Worm (Caenorhabditis elegans) whole organism, L4/young adult: ENCODE data around the gene ZC21.10.

Experiments used
- W03F9.2 ChIP-seq: fragments of 150-350 bp; optimal IDR thresholded peaks from 2 replicates; lab custom pipeline; 2014; ENCODE audit warnings: missing biosample characterization, missing genetic modification characterization
- dao-5 ChIP-seq: sonication (generic microtip); optimal IDR thresholded peaks from 2 replicates; lab custom pipeline; 2016; ENCODE audit warnings: missing genotype, missing genetic modification characterization, moderate library complexity, missing compliant biosample characterization
- him-1 ChIP-seq: sonication (generic microtip); optimal IDR thresholded peaks from 2 replicates; lab custom pipeline; 2016; ENCODE audit warnings: missing genotype, missing genetic modification reagents, missing genetic modification characterization, missing compliant biosample characterization

ce11 chrIII:8578381-8578780 lies 48.5 kb downstream of the ZC21.10 start:
- TF ChIP-seq him-1 (tag; lab: Kevin White, UChicago) = no peak
- no peak for TF ChIP-seq W03F9.2 (tag; lab: Kevin White, UChicago)
- TF ChIP-seq dao-5 (tag; lab: Kevin White, UChicago) = no peak
